Fruit fly (Drosophila melanogaster): ENCODE results near the gene gwl.
A peak's percentile ranks its signal among the peaks of the same experiment; 100 is the strongest.

The gwl gene

DNA sequence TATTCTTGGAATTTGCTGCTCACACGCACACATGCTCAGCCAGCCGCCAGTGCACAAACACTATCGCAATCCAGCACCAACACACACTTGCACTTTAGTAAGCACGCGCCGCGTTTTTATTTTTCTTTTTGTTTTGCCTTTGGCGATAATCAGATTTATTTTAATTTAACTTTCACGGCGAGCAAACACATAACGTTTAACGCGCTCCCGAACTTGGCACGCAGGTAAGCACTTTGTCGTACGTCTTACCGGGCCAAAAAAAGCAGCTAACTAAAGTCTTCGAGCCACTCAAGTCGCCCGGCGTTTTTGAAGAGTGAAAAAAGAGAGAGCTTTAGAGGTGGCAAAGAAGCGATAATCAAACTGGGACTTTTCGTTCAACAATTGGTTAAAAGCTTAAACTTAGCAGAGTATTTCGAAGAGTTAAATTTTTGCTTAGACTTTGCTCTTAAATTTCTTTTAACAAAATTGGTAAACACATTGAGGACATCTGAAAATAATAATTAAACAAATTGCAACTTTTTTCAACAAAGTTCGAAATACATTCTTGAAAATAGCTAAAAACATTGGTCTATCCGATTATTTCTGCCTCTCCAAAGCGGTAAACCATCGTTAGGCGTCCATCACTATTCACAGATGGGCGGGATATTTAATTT, 2.8 kb upstream of the gwl start, which contains the start of gene Mekk1 (continued):
- TF ChIP-seq CG18619 (GFP tag; optimal IDR thresholded peaks at IDR 0.05) (peak; percentile 13), ato (GFP tag; IDR thresholded peaks at IDR 0.05; ENCODE audit: partially characterized antibody) (no peak), gem (tag; optimal IDR thresholded peaks at IDR 0.05) (peak; percentile 63), ERR (GFP tag; optimal IDR thresholded peaks at IDR 0.05) (no peak), CG3065 (GFP tag; optimal IDR thresholded peaks at IDR 0.05) (no peak), kah (GFP tag; optimal IDR thresholded peaks at IDR 0.05) (no peak), disco-r (GFP tag; optimal IDR thresholded peaks at IDR 0.05) (no peak), cad (GFP tag; optimal IDR thresholded peaks at IDR 0.05) (no peak), Hr51 (GFP tag; optimal IDR thresholded peaks at IDR 0.05) (peak in 1 of 2 experiments; percentile 54), CG1792 (GFP tag; optimal IDR thresholded peaks at IDR 0.05) (peak; percentile 35), CG4820 (GFP tag; optimal IDR thresholded peaks at IDR 0.05) (no peak), wor (GFP tag; IDR thresholded peaks at IDR 0.05) (no peak), CG33557 (GFP tag; optimal IDR thresholded peaks at IDR 0.05) (no peak), CG42726 (GFP tag; IDR thresholded peaks at IDR 0.05; ENCODE audit: partially characterized antibody) (no peak), Hr3 (GFP tag; optimal IDR thresholded peaks at IDR 0.05) (peak; percentile 12), lbe (GFP tag; optimal IDR thresholded peaks at IDR 0.05) (no peak), CG11093 (GFP tag; IDR thresholded peaks at IDR 0.05) (no peak), CG2875 (GFP tag; optimal IDR thresholded peaks at IDR 0.05) (no peak), dan (GFP tag; IDR thresholded peaks at IDR 0.05) (no peak), CG34422 (GFP tag; IDR thresholded peaks at IDR 0.05) (no peak; the same call in 2 of the 3 replicates), HmgZ (tag; optimal IDR thresholded peaks at IDR 0.05) (peak; percentile 49), B-H2 (GFP tag; optimal IDR thresholded peaks at IDR 0.05) (peak; percentile 42), hbn (GFP tag; IDR thresholded peaks at IDR 0.05; ENCODE audit: partially characterized antibody) (peak; percentile 53; the same call in 1 of the 2 replicates), CG9215 (GFP tag; IDR thresholded peaks at IDR 0.05) (peak; percentile 47), Med (GFP tag) (peak; percentile 78), PHDP (tag; optimal IDR thresholded peaks at IDR 0.05) (peak; percentile 43), GATAe (GFP tag; conservative IDR thresholded peaks at IDR 0.05) (no peak), Fer2 (tag; optimal IDR thresholded peaks at IDR 0.05) (peak; percentile 16), CG34224 (GFP tag; IDR thresholded peaks at IDR 0.05; ENCODE audit: partially characterized antibody) (peak; percentile 24; the same call in 1 of the 3 replicates), Oaz (GFP tag; IDR thresholded peaks at IDR 0.05) (no peak), inv (GFP tag; IDR thresholded peaks at IDR 0.05; ENCODE audit: partially characterized antibody) (peak; percentile 56), sim (GFP tag; IDR thresholded peaks at IDR 0.05) (no peak), dmrt99B (tag; optimal IDR thresholded peaks at IDR 0.05) (peak; percentile 30), tin (GFP tag; optimal IDR thresholded peaks at IDR 0.05) (peak; percentile 51), ssp (GFP tag; IDR thresholded peaks at IDR 0.05) (no peak), gro (GFP tag; optimal IDR thresholded peaks at IDR 0.05) (peak; percentile 59), fu2 (GFP tag; optimal IDR thresholded peaks at IDR 0.05) (peak; percentile 66), Eip74EF (GFP tag; optimal IDR thresholded peaks at IDR 0.05) (no peak), tap (tag; optimal IDR thresholded peaks at IDR 0.05) (no peak), H15 (GFP tag; IDR thresholded peaks at IDR 0.05) (no peak), CG4707 (GFP tag; optimal IDR thresholded peaks at IDR 0.05) (no peak), CG10979 (tag; optimal IDR thresholded peaks at IDR 0.05) (peak; percentile 2), CG12104 (GFP tag; optimal IDR thresholded peaks at IDR 0.05) (no peak), cas (GFP tag; IDR thresholded peaks at IDR 0.05) (no peak), zfh1 (GFP tag; IDR thresholded peaks at IDR 0.05) (no peak), corto (GFP tag; optimal IDR thresholded peaks at IDR 0.05) (no peak), CG33213 (GFP tag; optimal IDR thresholded peaks at IDR 0.05) (no peak), pfk (GFP tag; optimal IDR thresholded peaks at IDR 0.05) (no peak), CG7271 (tag; optimal IDR thresholded peaks at IDR 0.05) (no peak), CG4404 (GFP tag; IDR thresholded peaks at IDR 0.05) (no peak)
